Worm (Caenorhabditis elegans) whole organism, L4/young adult: Measurements from ENCODE around the gene Y69A2AR.47.

Experiments
- W03F9.2 ChIP-seq: fragments of 150-350 bp; optimal IDR thresholded peaks from 2 replicates; lab custom pipeline; 2014; ENCODE audit warnings: missing biosample characterization, missing genetic modification characterization
- him-1 ChIP-seq: sonication (generic microtip); optimal IDR thresholded peaks from 2 replicates; lab custom pipeline; 2016; ENCODE audit warnings: missing genotype, missing genetic modification reagents, missing genetic modification characterization, missing compliant biosample characterization

ce11 chrIV:2639666-2640273, 42.3 kb downstream of the Y69A2AR.47 start:
- TF ChIP-seq W03F9.2 (tag; lab: Kevin White, UChicago) (no peak), him-1 (tag; lab: Kevin White, UChicago) (no peak)
